Worm (Caenorhabditis elegans) whole organism, L3 larva: ENCODE measurements around the gene C30G7.5.

Experiments used
- ZK546.5 ChIP-seq: sonication (generic microtip); optimal IDR thresholded peaks from 2 replicates; lab custom pipeline; 2017; ENCODE audit warnings: missing biosample characterization, missing genetic modification characterization
- ceh-28 ChIP-seq: fragments of 150-350 bp; optimal IDR thresholded peaks from 2 replicates; lab custom pipeline; 2014; ENCODE audit warnings: missing biosample characterization, missing genetic modification reagents, missing genetic modification characterization
- ceh-82 ChIP-seq: fragments of 150-350 bp; optimal IDR thresholded peaks from 2 replicates; lab custom pipeline; 2014; ENCODE audit warnings: missing biosample characterization, missing genetic modification characterization
- egl-5 ChIP-seq: fragments of 150-350 bp; optimal IDR thresholded peaks from 2 replicates; lab custom pipeline; 2017; ENCODE audit warnings: missing biosample characterization, missing genetic modification reagents, missing genetic modification characterization, inconsistent platforms
- fos-1 ChIP-seq: fragments of 150-350 bp; optimal IDR thresholded peaks from 2 replicates; lab custom pipeline; 2014; ENCODE audit warnings: missing biosample characterization, missing genetic modification characterization
- nhr-237 ChIP-seq: fragments of 150-350 bp; optimal IDR thresholded peaks from 2 replicates; lab custom pipeline; 2014; ENCODE audit warnings: missing biosample characterization, missing genetic modification characterization
- nhr-28 ChIP-seq: fragments of 150-350 bp; optimal IDR thresholded peaks from 2 replicates; lab custom pipeline; 2014; ENCODE audit warnings: missing biosample characterization, missing genetic modification characterization
- nhr-67 ChIP-seq: fragments of 150-350 bp; optimal IDR thresholded peaks from 2 replicates; lab custom pipeline; 2014; ENCODE audit warnings: missing biosample characterization, missing genetic modification characterization
- pqm-1 ChIP-seq: fragments of 150-350 bp; optimal IDR thresholded peaks from 2 replicates; lab custom pipeline; 2017; ENCODE audit warnings: missing biosample characterization, missing genetic modification characterization, inconsistent platforms
- snpc-4 ChIP-seq: fragments of 150-350 bp; optimal IDR thresholded peaks from 2 replicates; lab custom pipeline; 2014; ENCODE audit warnings: missing biosample characterization, missing genetic modification characterization
- unc-39 ChIP-seq: sonication (generic microtip); optimal IDR thresholded peaks from 4 replicates; lab custom pipeline; 2017; ENCODE audit warnings: missing biosample characterization, missing genetic modification characterization
- unc-62 ChIP-seq: fragments of 150-350 bp; sonication (generic microtip); optimal IDR thresholded peaks from 4 replicates; lab custom pipeline; 2014; ENCODE audit warnings: missing biosample characterization, missing genetic modification reagents, missing genetic modification characterization
- zag-1 ChIP-seq: fragments of 150-350 bp; optimal IDR thresholded peaks from 2 replicates; lab custom pipeline; 2014; ENCODE audit warnings: missing biosample characterization, missing genetic modification characterization
- ztf-11 ChIP-seq: fragments of 150-350 bp; optimal IDR thresholded peaks from 2 replicates; lab custom pipeline; 2014; ENCODE audit warnings: missing biosample characterization, missing genetic modification characterization

- TF ChIP-seq unc-39 (tag; lab: Kevin White, UChicago) (no peak), ztf-11 (tag; lab: Kevin White, UChicago) (no peak), nhr-28 (no peak), fos-1 (tag; lab: Kevin White, UChicago) (no peak), pqm-1 (no peak), snpc-4 (tag; lab: Kevin White, UChicago) (no peak), ceh-82 (tag; lab: Kevin White, UChicago) (no peak), unc-62 (no peak), ceh-28 (no peak), zag-1 (no peak), ZK546.5 (tag; lab: Kevin White, UChicago) (no peak), nhr-237 (no peak), egl-5 (no peak), nhr-67 (tag; lab: Kevin White, UChicago) (no peak)
These were observed 1.1 kb upstream of the C30G7.5 start, which contains the start of gene F02D8.9 for ce11 chrV:14955676-14956075.
